Fruit fly (Drosophila melanogaster) whole organism, embryonic: ENCODE data around the gene CG18747.

Experiments used
- Abd-B ChIP-seq: fragments of 200-800 bp; sonication (Bioruptor generic); optimal IDR thresholded peaks from 2 replicates; lab custom pipeline; 2018; ENCODE audit warnings: missing biosample characterization, mild to moderate bottlenecking, missing genetic modification characterization, moderate library complexity
- B-H2 ChIP-seq: fragments of 200-800 bp; sonication (Bioruptor generic); optimal IDR thresholded peaks from 2 replicates; lab custom pipeline; 2018; ENCODE audit warnings: missing biosample characterization, mild to moderate bottlenecking, missing genetic modification characterization
- BtbVII ChIP-seq: fragments of 200-800 bp; sonication (Bioruptor generic); optimal IDR thresholded peaks from 3 replicates; lab custom pipeline; 2017; ENCODE audit warnings: missing biosample characterization, mild to moderate bottlenecking, missing genetic modification characterization
- CG10147 ChIP-seq: fragments of 200-800 bp; sonication (Bioruptor generic); optimal IDR thresholded peaks from 2 replicates; lab custom pipeline; 2019; ENCODE audit warnings: missing biosample characterization, mild to moderate bottlenecking, missing genetic modification characterization, moderate library complexity
- CG13624 ChIP-seq: fragments of 200-800 bp; sonication (Bioruptor generic); optimal IDR thresholded peaks from 2 replicates; lab custom pipeline; 2016; ENCODE audit warnings: missing biosample characterization, missing genetic modification characterization
- CG1529 ChIP-seq: fragments of 200-800 bp; sonication (Bioruptor generic); optimal IDR thresholded peaks from 3 replicates; lab custom pipeline; 2018; ENCODE audit warnings: missing biosample characterization, missing genetic modification characterization
- CG1603 ChIP-seq: fragments of 200-800 bp; sonication (Bioruptor generic); optimal IDR thresholded peaks from 2 replicates; lab custom pipeline; 2019; ENCODE audit warnings: missing biosample characterization, mild to moderate bottlenecking, missing genetic modification characterization, moderate library complexity
- CG17612 ChIP-seq: fragments of 200-800 bp; sonication (Bioruptor generic); IDR thresholded peaks from 2 replicates; pipeline ENCODE4 v1.3.6; 2022; ENCODE audit warnings: missing biosample characterization, missing genetic modification characterization
- CG1832 ChIP-seq: fragments of 200-800 bp; sonication (Bioruptor generic); optimal IDR thresholded peaks from 2 replicates; lab custom pipeline; 2017; ENCODE audit warnings: missing biosample characterization, mild to moderate bottlenecking, missing genetic modification characterization, inconsistent platforms
- CG4282 ChIP-seq: fragments of 200-800 bp; sonication (Bioruptor generic); optimal IDR thresholded peaks from 2 replicates; lab custom pipeline; 2016; ENCODE audit warnings: missing biosample characterization, missing genetic modification characterization
- CG4424 ChIP-seq: fragments of 200-800 bp; sonication (Bioruptor generic); optimal IDR thresholded peaks from 3 replicates; lab custom pipeline; 2016; ENCODE audit warnings: missing biosample characterization, missing genetic modification characterization
- CG4730 ChIP-seq: fragments of 200-800 bp; sonication (Bioruptor generic); IDR thresholded peaks from 2 replicates; pipeline ENCODE4 v1.3.6; 2022; ENCODE audit warnings: missing biosample characterization, missing genetic modification characterization
- CG7987 ChIP-seq: fragments of 200-800 bp; sonication (Bioruptor generic); optimal IDR thresholded peaks from 2 replicates; lab custom pipeline; 2018; ENCODE audit warnings: missing biosample characterization, mild to moderate bottlenecking, missing genetic modification characterization, moderate library complexity
- CG8089 ChIP-seq: fragments of 200-800 bp; sonication (Bioruptor generic); optimal IDR thresholded peaks from 3 replicates; lab custom pipeline; 2016; ENCODE audit warnings: missing biosample characterization, missing genetic modification characterization
- CG8944 ChIP-seq: fragments of 200-800 bp; sonication (Bioruptor generic); optimal IDR thresholded peaks from 3 replicates; lab custom pipeline; 2016; ENCODE audit warnings: missing biosample characterization, missing genetic modification characterization
- CG9932 ChIP-seq: fragments of 200-800 bp; sonication (Bioruptor generic); IDR thresholded peaks from 2 replicates; pipeline ENCODE4 v1.3.6; 2022; ENCODE audit warnings: missing biosample characterization, missing genetic modification characterization
- Dbx ChIP-seq: fragments of 200-800 bp; sonication (Bioruptor generic); IDR thresholded peaks from 3 replicates; pipeline ENCODE4 v1.3.6; 2022; ENCODE audit warnings: missing biosample characterization, missing genetic modification characterization
- Dll ChIP-seq: fragments of 200-800 bp; sonication (Bioruptor generic); IDR thresholded peaks from 4 replicates; pipeline ENCODE4 v1.3.6; 2022; ENCODE audit warnings: missing biosample characterization, missing genetic modification characterization; ENCODE audit not compliant: partially characterized antibody
- Dp ChIP-seq: fragments of 200-800 bp; sonication (Bioruptor generic); optimal IDR thresholded peaks from 2 replicates; lab custom pipeline; 2018; ENCODE audit warnings: missing biosample characterization, mild to moderate bottlenecking, missing genetic modification characterization, moderate library complexity
- Ets65A ChIP-seq: fragments of 200-800 bp; sonication (Bioruptor generic); peaks from one replicate; lab custom pipeline; 2016; ENCODE audit warnings: missing biosample characterization, missing genetic modification characterization
- Fer2 ChIP-seq: fragments of 200-800 bp; sonication (Bioruptor generic); optimal IDR thresholded peaks from 2 replicates; lab custom pipeline; 2018; ENCODE audit warnings: missing biosample characterization, mild to moderate bottlenecking, missing genetic modification characterization, moderate library complexity
- Hand ChIP-seq: fragments of 200-800 bp; sonication (Bioruptor generic); optimal IDR thresholded peaks from 2 replicates; lab custom pipeline; 2017; ENCODE audit warnings: mild to moderate bottlenecking, missing biosample characterization, missing genetic modification reagents, missing genetic modification characterization
- Hey ChIP-seq: fragments of 200-800 bp; sonication (Bioruptor generic); optimal IDR thresholded peaks from 3 replicates; lab custom pipeline; 2018; ENCODE audit warnings: missing biosample characterization, mild to moderate bottlenecking, missing genetic modification characterization
- Jarid2 ChIP-seq: fragments of 200-800 bp; sonication (Bioruptor generic); optimal IDR thresholded peaks from 3 replicates; lab custom pipeline; 2017; ENCODE audit warnings: mild to moderate bottlenecking, missing biosample characterization, missing genetic modification reagents, missing genetic modification characterization
- Lhr ChIP-seq: fragments of 200-800 bp; sonication (Bioruptor generic); optimal IDR thresholded peaks from 3 replicates; lab custom pipeline; 2017; ENCODE audit warnings: mild to moderate bottlenecking, missing biosample characterization, missing genetic modification reagents, missing genetic modification characterization
- NC2β ChIP-seq: fragments of 200-800 bp; sonication (Bioruptor generic); optimal IDR thresholded peaks from 2 replicates; lab custom pipeline; 2016; ENCODE audit warnings: missing biosample characterization, missing genetic modification characterization
- Scr ChIP-seq: fragments of 200-800 bp; sonication (Bioruptor generic); IDR thresholded peaks from 2 replicates; pipeline ENCODE4 v1.3.6; 2022; ENCODE audit warnings: missing biosample characterization, missing genetic modification characterization; ENCODE audit not compliant: partially characterized antibody
- Trl ChIP-seq, 3 experiments: fragments of >200 bp in 2 of 3; fragments of 200-800 bp in 1 of 3; sonication (Bioruptor generic) in 1 of 3; optimal IDR thresholded peaks; 2 replicates in 1 of 3; 3 replicates in 2 of 3; lab custom pipeline; 2016 to 2017; ENCODE audit warnings: missing biosample characterization in 1 of 3, missing genetic modification characterization in 1 of 3
- Xrp1 ChIP-seq: fragments of 200-800 bp; sonication (Bioruptor generic); IDR thresholded peaks from 2 replicates; pipeline ENCODE4 v1.3.6; 2022; ENCODE audit warnings: missing biosample characterization, missing genetic modification characterization
- az2 ChIP-seq: fragments of 200-800 bp; sonication (Bioruptor generic); optimal IDR thresholded peaks from 3 replicates; lab custom pipeline; 2016; ENCODE audit warnings: missing biosample characterization, missing genetic modification characterization
- chinmo ChIP-seq: fragments of 200-800 bp; sonication (Bioruptor generic); IDR thresholded peaks from 4 replicates; pipeline ENCODE4 v1.3.6; 2022; ENCODE audit warnings: missing biosample characterization, missing genetic modification characterization; ENCODE audit not compliant: partially characterized antibody
- crc ChIP-seq: fragments of 200-800 bp; sonication (Bioruptor generic); optimal IDR thresholded peaks from 2 replicates; lab custom pipeline; 2016; ENCODE audit warnings: missing biosample characterization, missing genetic modification characterization
- dmrt11E ChIP-seq: fragments of 200-800 bp; sonication (Bioruptor generic); optimal IDR thresholded peaks from 3 replicates; lab custom pipeline; 2018; ENCODE audit warnings: missing biosample characterization, mild to moderate bottlenecking, missing genetic modification characterization, moderate library complexity
- fd64A ChIP-seq: fragments of 200-800 bp; sonication (Bioruptor generic); optimal IDR thresholded peaks from 3 replicates; lab custom pipeline; 2018; ENCODE audit warnings: missing biosample characterization, mild to moderate bottlenecking, missing genetic modification characterization
- gcm2 ChIP-seq: fragments of 200-800 bp; sonication (Bioruptor generic); optimal IDR thresholded peaks from 2 replicates; lab custom pipeline; 2016; ENCODE audit warnings: missing biosample characterization, missing genetic modification characterization
- gsb-n ChIP-seq: fragments of 200-800 bp; sonication (Bioruptor generic); optimal IDR thresholded peaks from 3 replicates; lab custom pipeline; 2018; ENCODE audit warnings: missing biosample characterization, mild to moderate bottlenecking, missing genetic modification characterization
- hkb ChIP-seq, 2 experiments: fragments of 200-800 bp in 1 of 2; fragments of >200 bp in 1 of 2; sonication (Bioruptor generic) in 1 of 2; IDR thresholded peaks in 1 of 2; optimal IDR thresholded peaks in 1 of 2; 2 replicates each; pipeline versions ENCODE4 v1.3.6 to Lab custom; 2017 to 2022; ENCODE audit warnings: missing biosample characterization in 1 of 2, missing genetic modification characterization in 1 of 2
- ind ChIP-seq: fragments of 200-800 bp; sonication (Bioruptor generic); optimal IDR thresholded peaks from 3 replicates; lab custom pipeline; 2016; ENCODE audit warnings: missing biosample characterization, missing genetic modification characterization
- insv ChIP-seq, 2 experiments: fragments of 200-800 bp; sonication (Bioruptor generic); optimal IDR thresholded peaks; 3 replicates each; lab custom pipeline; 2016 to 2018; ENCODE audit warnings: missing biosample characterization in 2 of 2, missing genetic modification characterization in 2 of 2
- jumu ChIP-seq: fragments of 200-800 bp; sonication (Bioruptor generic); optimal IDR thresholded peaks from 3 replicates; lab custom pipeline; 2016; ENCODE audit warnings: missing biosample characterization, missing genetic modification characterization
- org-1 ChIP-seq: fragments of 200-800 bp; sonication (Bioruptor generic); optimal IDR thresholded peaks from 2 replicates; lab custom pipeline; 2017; ENCODE audit warnings: missing biosample characterization, missing genetic modification characterization
- row ChIP-seq: fragments of 200-800 bp; sonication (Bioruptor generic); IDR thresholded peaks from 3 replicates; pipeline ENCODE4 v1.3.6; 2022; ENCODE audit warnings: missing biosample characterization, missing genetic modification characterization
- sima ChIP-seq: fragments of 200-800 bp; sonication (Bioruptor generic); optimal IDR thresholded peaks from 2 replicates; lab custom pipeline; 2016; ENCODE audit warnings: missing biosample characterization, missing genetic modification characterization
- tap ChIP-seq: fragments of 200-800 bp; optimal IDR thresholded peaks from 3 replicates; lab custom pipeline; 2019; ENCODE audit warnings: missing biosample characterization, mild to moderate bottlenecking, missing genetic modification characterization, moderate library complexity
- ttk ChIP-seq: fragments of 200-800 bp; sonication (Bioruptor generic); IDR thresholded peaks from 2 replicates; pipeline ENCODE4 v2.1.2; 2022; ENCODE audit warnings: missing biosample characterization, missing genetic modification characterization
- vnd ChIP-seq: fragments of 200-800 bp; sonication (Bioruptor generic); IDR thresholded peaks from 3 replicates; pipeline ENCODE4 v1.3.6; 2022; ENCODE audit warnings: missing biosample characterization, missing genetic modification characterization; ENCODE audit not compliant: partially characterized antibody
- zen2 ChIP-seq: fragments of 200-800 bp; sonication (Bioruptor generic); IDR thresholded peaks from 3 replicates; pipeline ENCODE4 v1.3.6; 2022; ENCODE audit warnings: missing biosample characterization, missing genetic modification characterization; ENCODE audit not compliant: partially characterized antibody

The CG18747 gene

dm6 chr3R:7809662-7810621 is 26.7 kb upstream of the CG18747 start, which contains the start of the genes CG2993 and sgll (continued):
- TF ChIP-seq fd64A (GFP tag; lab: Kevin White, UChicago): no peak
- peak; percentile 62 for TF ChIP-seq CG4282
- TF ChIP-seq org-1 (GFP tag; lab: Kevin White, UChicago): peak; percentile 83
- TF ChIP-seq BtbVII (GFP tag; lab: Kevin White, UChicago): peak; percentile 6
- TF ChIP-seq CG4424: peak; percentile 92
- TF ChIP-seq CG8089 (GFP tag; lab: Kevin White, UChicago): peak; percentile 95
- TF ChIP-seq chinmo (GFP tag; lab: Robert Waterston, UW): peak; percentile 87; the same call in 2 of the 4 replicates
- peak; percentile 69 for TF ChIP-seq gcm2 (GFP tag; lab: Kevin White, UChicago)
- peak; percentile 92 for TF ChIP-seq CG4730 (GFP tag; lab: Robert Waterston, UW)
- no peak for TF ChIP-seq Dll (GFP tag; lab: Robert Waterston, UW)
- TF ChIP-seq tap (tag; lab: Kevin White, UChicago): no peak
- peak; percentile 72 for TF ChIP-seq hkb (optimal IDR thresholded peaks at IDR 0.05; lab: Kevin White, UChicago)
- peak; percentile 81 for TF ChIP-seq hkb (GFP tag; IDR thresholded peaks at IDR 0.05; lab: Robert Waterston, UW)
- peak; percentile 51 for TF ChIP-seq Hey
- peak; percentile 89 for TF ChIP-seq ttk (GFP tag; lab: Robert Waterston, UW)
- TF ChIP-seq CG9932 (GFP tag; lab: Robert Waterston, UW): peak; percentile 96
- no peak for TF ChIP-seq Hand
- TF ChIP-seq sima (GFP tag; lab: Kevin White, UChicago): peak; percentile 60
- peak; percentile 99 for TF ChIP-seq Lhr (GFP tag; lab: Kevin White, UChicago)
- peak; percentile 93 for TF ChIP-seq jumu (GFP tag; lab: Kevin White, UChicago)
- peak; percentile 97 for TF ChIP-seq az2 (GFP tag; lab: Kevin White, UChicago)
- peak; percentile 87 for TF ChIP-seq dmrt11E
- peak in 1 of 2 experiments; percentile 76 for TF ChIP-seq insv (GFP tag; optimal IDR thresholded peaks at IDR 0.05; lab: Kevin White, UChicago)
- peak; percentile 88 for TF ChIP-seq CG7987 (GFP tag; lab: Kevin White, UChicago)
- peak; percentile 91 for TF ChIP-seq CG13624 (GFP tag; lab: Kevin White, UChicago)
- TF ChIP-seq Ets65A (GFP tag; lab: Kevin White, UChicago): peak; percentile 99
- peak; percentile 83 for TF ChIP-seq B-H2 (GFP tag; lab: Kevin White, UChicago)
- TF ChIP-seq CG10147 (GFP tag; lab: Kevin White, UChicago): no peak
- no peak for TF ChIP-seq vnd
- peak; percentile 70 for TF ChIP-seq gsb-n (tag; lab: Kevin White, UChicago)
- TF ChIP-seq Fer2: peak; percentile 71
- TF ChIP-seq CG8944 (GFP tag; lab: Kevin White, UChicago): peak; percentile 97
- TF ChIP-seq row (GFP tag; lab: Robert Waterston, UW): peak; percentile 64
- peak; percentile 46 for TF ChIP-seq Jarid2
- TF ChIP-seq Dbx: peak; percentile 96
- TF ChIP-seq zen2 (GFP tag; lab: Robert Waterston, UW): no peak
- peak; percentile 95 for TF ChIP-seq NC2β (GFP tag; lab: Kevin White, UChicago)
- TF ChIP-seq Abd-B: peak; percentile 79
- TF ChIP-seq crc: peak; percentile 69
- no peak for TF ChIP-seq Trl (optimal IDR thresholded peaks at IDR 0.05; lab: Kevin White, UChicago)
- TF ChIP-seq Trl (GFP tag; optimal IDR thresholded peaks at IDR 0.05; lab: Kevin White, UChicago): peak; percentile 98
- TF ChIP-seq ind (GFP tag; lab: Kevin White, UChicago): peak; percentile 95
- peak; percentile 84 for TF ChIP-seq CG17612 (GFP tag; lab: Robert Waterston, UW)
- peak; percentile 25 for TF ChIP-seq Dp (GFP tag; lab: Kevin White, UChicago)
- TF ChIP-seq CG1832 (GFP tag; lab: Kevin White, UChicago): no peak
- peak; percentile 95 for TF ChIP-seq CG1603 (tag; lab: Kevin White, UChicago)
- TF ChIP-seq Xrp1 (GFP tag; lab: Robert Waterston, UW): no peak; the same call in 1 of the 2 replicates
- TF ChIP-seq CG1529: peak; percentile 63
- no peak for TF ChIP-seq Scr
